Worm (Caenorhabditis elegans) whole organism, L3 larva: ENCODE results near the gene C30H6.12.

Experiments used
- ZK546.5 ChIP-seq: sonication (generic microtip); optimal IDR thresholded peaks from 2 replicates; lab custom pipeline; 2017; ENCODE audit warnings: missing biosample characterization, missing genetic modification characterization
- ama-1 ChIP-seq: fragments of 150-350 bp; optimal IDR thresholded peaks from 2 replicates; lab custom pipeline; 2018
- ceh-16 ChIP-seq: sonication (generic microtip); optimal IDR thresholded peaks from 2 replicates; lab custom pipeline; 2017; ENCODE audit warnings: missing biosample characterization, missing genetic modification characterization
- ceh-82 ChIP-seq: fragments of 150-350 bp; optimal IDR thresholded peaks from 2 replicates; lab custom pipeline; 2014; ENCODE audit warnings: missing biosample characterization, missing genetic modification characterization
- ceh-9 ChIP-seq: sonication (generic microtip); optimal IDR thresholded peaks from 2 replicates; lab custom pipeline; 2018; ENCODE audit warnings: missing biosample characterization, missing genetic modification characterization
- daf-12 ChIP-seq: fragments of 150-350 bp; optimal IDR thresholded peaks from 2 replicates; lab custom pipeline; 2014; ENCODE audit warnings: missing biosample characterization, missing genetic modification reagents, missing genetic modification characterization
- egl-5 ChIP-seq: fragments of 150-350 bp; optimal IDR thresholded peaks from 2 replicates; lab custom pipeline; 2017; ENCODE audit warnings: missing biosample characterization, missing genetic modification reagents, missing genetic modification characterization, inconsistent platforms
- elt-1 ChIP-seq: fragments of 150-350 bp; optimal IDR thresholded peaks from 2 replicates; lab custom pipeline; 2014; ENCODE audit warnings: missing biosample characterization, missing genetic modification characterization
- elt-2 ChIP-seq: sonication (generic microtip); optimal IDR thresholded peaks from 2 replicates; lab custom pipeline; 2016; ENCODE audit warnings: missing genetic modification reagents, mild to moderate bottlenecking, missing genetic modification characterization, missing compliant biosample characterization
- eor-1 ChIP-seq, 2 experiments: fragments of 150-350 bp; optimal IDR thresholded peaks; 2 replicates each; lab custom pipeline; 2014 to 2018; ENCODE audit warnings: missing biosample characterization in 2 of 2, missing genetic modification characterization in 2 of 2
- fkh-10 ChIP-seq: sonication (generic microtip); optimal IDR thresholded peaks from 2 replicates; lab custom pipeline; 2017; ENCODE audit warnings: missing biosample characterization, missing genetic modification reagents, missing genetic modification characterization
- hmg-11 ChIP-seq: sonication (generic microtip); optimal IDR thresholded peaks from 2 replicates; lab custom pipeline; 2016; ENCODE audit warnings: missing genetic modification characterization, missing compliant biosample characterization
- jun-1 ChIP-seq: fragments of 150-350 bp; optimal IDR thresholded peaks from 2 replicates; lab custom pipeline; 2014; ENCODE audit warnings: missing biosample characterization, missing genetic modification reagents, missing genetic modification characterization
- lin-15B ChIP-seq: fragments of 150-350 bp; optimal IDR thresholded peaks from 2 replicates; lab custom pipeline; 2014; ENCODE audit warnings: missing biosample characterization, missing genetic modification characterization
- lin-39 ChIP-seq: fragments of 150-350 bp; optimal IDR thresholded peaks from 2 replicates; lab custom pipeline; 2018; ENCODE audit warnings: missing biosample characterization, missing genetic modification reagents, missing genetic modification characterization
- lsy-12 ChIP-seq: sonication (generic microtip); optimal IDR thresholded peaks from 2 replicates; lab custom pipeline; 2016; ENCODE audit warnings: mild to moderate bottlenecking, missing genetic modification characterization, missing compliant biosample characterization
- mdl-1 ChIP-seq: fragments of 150-350 bp; optimal IDR thresholded peaks from 2 replicates; lab custom pipeline; 2014; ENCODE audit warnings: missing biosample characterization, missing genetic modification characterization
- nfya-1 ChIP-seq: sonication (generic microtip); optimal IDR thresholded peaks from 2 replicates; lab custom pipeline; 2017; ENCODE audit warnings: missing genetic modification characterization, mild to moderate bottlenecking, missing compliant biosample characterization, antibody characterized with exemption, moderate library complexity; ENCODE audit not compliant: insufficient read depth
- nhr-11 ChIP-seq: fragments of 150-350 bp; optimal IDR thresholded peaks from 2 replicates; lab custom pipeline; 2014; ENCODE audit warnings: missing biosample characterization, missing genetic modification characterization
- nhr-12 ChIP-seq: fragments of 150-350 bp; optimal IDR thresholded peaks from 2 replicates; lab custom pipeline; 2014; ENCODE audit warnings: missing biosample characterization, missing genetic modification characterization
- nhr-237 ChIP-seq: fragments of 150-350 bp; optimal IDR thresholded peaks from 2 replicates; lab custom pipeline; 2014; ENCODE audit warnings: missing biosample characterization, missing genetic modification characterization
- nhr-25 ChIP-seq: sonication (generic microtip); optimal IDR thresholded peaks from 2 replicates; lab custom pipeline; 2017; ENCODE audit warnings: missing biosample characterization, missing genetic modification characterization
- nhr-43 ChIP-seq: sonication (generic microtip); optimal IDR thresholded peaks from 2 replicates; lab custom pipeline; 2016; ENCODE audit warnings: mild to moderate bottlenecking, missing genetic modification characterization, missing compliant biosample characterization; ENCODE audit not compliant: poor library complexity, severe bottlenecking
- nhr-67 ChIP-seq: fragments of 150-350 bp; optimal IDR thresholded peaks from 2 replicates; lab custom pipeline; 2014; ENCODE audit warnings: missing biosample characterization, missing genetic modification characterization
- nhr-76 ChIP-seq: fragments of 150-350 bp; sonication (generic microtip); optimal IDR thresholded peaks from 5 replicates; lab custom pipeline; 2014; ENCODE audit warnings: missing biosample characterization, missing genetic modification characterization
- nhr-77 ChIP-seq: fragments of 150-350 bp; optimal IDR thresholded peaks from 2 replicates; lab custom pipeline; 2014; ENCODE audit warnings: missing biosample characterization, missing genetic modification characterization
- pha-4 ChIP-seq: fragments of 150-350 bp; optimal IDR thresholded peaks from 2 replicates; lab custom pipeline; 2014; ENCODE audit warnings: missing biosample characterization, missing genetic modification reagents, missing genetic modification characterization
- pqm-1 ChIP-seq: fragments of 150-350 bp; optimal IDR thresholded peaks from 2 replicates; lab custom pipeline; 2017; ENCODE audit warnings: missing biosample characterization, missing genetic modification characterization, inconsistent platforms
- skn-1 ChIP-seq: fragments of 150-350 bp; optimal IDR thresholded peaks from 2 replicates; lab custom pipeline; 2014; ENCODE audit warnings: missing biosample characterization, missing genetic modification characterization
- tbx-2 ChIP-seq: sonication (generic microtip); optimal IDR thresholded peaks from 2 replicates; lab custom pipeline; 2016; ENCODE audit warnings: mild to moderate bottlenecking, missing genetic modification characterization, missing compliant biosample characterization
- unc-39 ChIP-seq: sonication (generic microtip); optimal IDR thresholded peaks from 4 replicates; lab custom pipeline; 2017; ENCODE audit warnings: missing biosample characterization, missing genetic modification characterization
- unc-62 ChIP-seq: fragments of 150-350 bp; sonication (generic microtip); optimal IDR thresholded peaks from 4 replicates; lab custom pipeline; 2014; ENCODE audit warnings: missing biosample characterization, missing genetic modification reagents, missing genetic modification characterization
- zag-1 ChIP-seq: fragments of 150-350 bp; optimal IDR thresholded peaks from 2 replicates; lab custom pipeline; 2014; ENCODE audit warnings: missing biosample characterization, missing genetic modification characterization
- ztf-11 ChIP-seq: fragments of 150-350 bp; optimal IDR thresholded peaks from 2 replicates; lab custom pipeline; 2014; ENCODE audit warnings: missing biosample characterization, missing genetic modification characterization
- ztf-4 ChIP-seq: fragments of 150-350 bp; optimal IDR thresholded peaks from 2 replicates; lab custom pipeline; 2014; ENCODE audit warnings: missing biosample characterization, missing genetic modification characterization

The C30H6.12 gene

DNA sequence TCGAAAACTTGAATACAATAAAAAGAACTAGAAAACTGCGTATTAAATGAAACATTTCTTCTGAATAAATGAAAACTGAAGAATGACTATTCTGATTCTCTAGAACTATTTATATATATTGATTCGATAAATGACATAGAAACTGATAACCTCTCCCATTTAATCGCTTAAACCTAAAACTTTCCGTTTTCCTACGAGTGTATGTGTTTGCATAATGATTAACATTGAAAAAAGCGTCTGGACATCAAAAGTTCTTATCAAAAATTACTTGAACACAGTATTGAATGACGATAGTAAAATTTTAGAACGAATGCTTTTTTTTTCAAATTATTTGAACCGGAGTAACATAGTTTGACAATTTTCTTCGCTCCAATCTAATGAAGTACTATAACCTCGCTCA is 41.0 kb upstream of the C30H6.12 start, which contains the start of gene C49C3.9:
TSS of gene C49C3.9 (minus strand) at position 136 of the 400 bp plus-strand sequence.
- no peak for TF ChIP-seq fkh-10 (GFP tag; lab: Kevin White, UChicago)
- peak; percentile 92 for TF ChIP-seq elt-2 (tag; lab: Kevin White, UChicago)
- peak; percentile 85 for TF ChIP-seq pqm-1 (tag; lab: Kevin White, UChicago)

DNA sequence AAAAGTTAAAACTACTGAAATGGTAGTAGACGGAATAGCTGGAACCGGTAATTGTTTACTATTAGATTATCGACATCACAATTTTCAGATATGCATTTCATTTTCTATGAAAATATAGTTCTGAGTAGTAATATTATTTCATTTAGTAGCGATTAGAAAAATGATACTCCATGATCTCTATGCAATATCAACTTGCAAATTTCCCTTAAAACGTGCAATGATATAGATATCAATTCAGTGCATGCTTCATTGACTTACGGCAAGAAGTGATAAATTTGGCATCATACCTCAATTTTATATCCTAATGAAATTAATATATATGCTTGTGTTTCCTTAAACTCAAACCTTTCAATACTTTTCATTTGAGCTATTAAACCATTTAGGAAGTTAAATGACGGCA is 40.5 kb upstream of the C30H6.12 start, which contains the start of gene C49C3.21:
TSS of gene C49C3.21 (plus strand) at position 301 of the 400 bp plus-strand sequence.
- TF ChIP-seq pqm-1 (tag; lab: Kevin White, UChicago) (no peak), ZK546.5 (tag; lab: Kevin White, UChicago) (no peak), lin-15B (tag; lab: Kevin White, UChicago) (no peak), lin-39 (tag; lab: Kevin White, UChicago) (no peak), lsy-12 (no peak), nhr-11 (tag; lab: Kevin White, UChicago) (no peak), skn-1 (no peak), nhr-43 (tag; lab: Kevin White, UChicago) (no peak), ceh-9 (tag; lab: Kevin White, UChicago) (no peak), nhr-77 (tag; lab: Kevin White, UChicago) (no peak)

DNA sequence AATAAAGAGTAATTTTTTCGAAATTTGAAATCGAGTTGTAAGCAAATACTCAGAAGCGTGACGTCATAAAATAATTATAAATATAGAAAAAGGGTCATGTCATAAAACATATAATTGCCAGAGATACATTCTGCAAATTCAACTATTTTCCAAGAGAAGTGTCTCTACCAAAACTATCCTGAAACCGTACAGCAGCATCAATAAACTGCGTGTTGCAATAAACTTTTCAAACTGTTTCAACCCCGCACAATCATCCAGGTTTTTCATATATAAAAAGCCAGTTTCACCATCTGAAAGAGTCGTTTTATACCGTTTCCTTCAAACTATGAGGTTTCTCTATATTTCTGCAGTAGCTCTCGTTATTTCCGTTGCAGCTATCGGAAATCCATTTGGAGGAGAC is 39.7 kb upstream of the C30H6.12 start, which contains the start of gene C49C3.11:
TSS of gene C49C3.11 (plus strand) at position 301 of the 400 bp plus-strand sequence.
- TF ChIP-seq unc-62 (GFP tag; lab: Kevin White, UChicago) (no peak), lin-15B (tag; lab: Kevin White, UChicago) (no peak), ztf-11 (tag; lab: Kevin White, UChicago) (no peak), lsy-12 (no peak), mdl-1 (no peak), unc-39 (no peak), ceh-16 (tag; lab: Kevin White, UChicago) (no peak), nhr-25 (tag; lab: Kevin White, UChicago) (no peak), nfya-1 (tag; lab: Kevin White, UChicago) (no peak), nhr-67 (tag; lab: Kevin White, UChicago) (no peak), elt-1 (tag; lab: Kevin White, UChicago) (no peak)
- TF ChIP-seq, all 47 proteins: peak for 0

DNA sequence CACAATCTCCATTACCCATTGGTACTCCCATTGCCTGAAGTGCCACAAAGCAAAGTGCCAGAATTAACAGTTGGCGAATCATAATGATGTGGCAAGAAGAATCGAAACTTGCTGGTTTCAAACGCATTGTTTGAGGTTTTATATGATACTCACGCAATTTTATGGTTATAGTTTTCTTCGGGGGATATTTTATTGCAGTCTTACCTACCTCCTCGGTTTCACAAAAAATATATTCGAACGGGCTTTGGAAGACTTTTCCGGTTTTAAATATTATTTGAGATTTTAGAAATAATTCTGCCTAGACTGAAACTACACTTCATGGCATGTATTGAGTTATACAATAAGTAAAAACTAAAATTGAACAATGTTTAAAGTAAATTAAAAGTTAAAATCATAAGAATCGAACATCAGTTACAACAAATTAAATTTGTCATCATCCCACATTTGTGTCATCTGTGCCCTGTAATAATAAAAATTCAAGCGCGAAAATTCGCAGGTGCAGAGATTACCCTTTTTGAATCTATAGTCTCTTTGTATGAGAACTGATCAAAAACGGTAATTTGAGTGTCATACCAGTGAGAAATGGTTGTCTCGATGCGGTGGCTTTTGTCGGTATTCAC is 36.4 kb upstream of the C30H6.12 start, which contains the start of the genes clec-197 and clec-198:
TSS of gene clec-197 (minus strand) at position 101 of the 620 bp plus-strand sequence.
TSS of gene clec-198 (plus strand) at position 570 of the 620 bp plus-strand sequence.
- TF ChIP-seq jun-1 (tag; lab: Kevin White, UChicago) (no peak), ceh-82 (tag; lab: Kevin White, UChicago) (no peak), lsy-12 (no peak), lin-39 (tag; lab: Kevin White, UChicago) (no peak), mdl-1 (no peak), nhr-12 (no peak), pha-4 (no peak), daf-12 (no peak), egl-5 (tag; lab: Kevin White, UChicago) (no peak), nhr-11 (tag; lab: Kevin White, UChicago) (no peak), zag-1 (tag; lab: Kevin White, UChicago) (no peak), ztf-4 (no peak), eor-1 (tag; optimal IDR thresholded peaks at IDR 0.05; lab: Kevin White, UChicago) (no peak), nhr-67 (tag; lab: Kevin White, UChicago) (no peak), ceh-16 (tag; lab: Kevin White, UChicago) (no peak), unc-62 (GFP tag; lab: Kevin White, UChicago) (no peak), nhr-43 (tag; lab: Kevin White, UChicago) (no peak), pqm-1 (tag; lab: Kevin White, UChicago) (no peak), nhr-237 (tag; lab: Kevin White, UChicago) (no peak), nhr-77 (tag; lab: Kevin White, UChicago) (no peak)
- TF ChIP-seq, all 47 proteins: peak for 0

DNA sequence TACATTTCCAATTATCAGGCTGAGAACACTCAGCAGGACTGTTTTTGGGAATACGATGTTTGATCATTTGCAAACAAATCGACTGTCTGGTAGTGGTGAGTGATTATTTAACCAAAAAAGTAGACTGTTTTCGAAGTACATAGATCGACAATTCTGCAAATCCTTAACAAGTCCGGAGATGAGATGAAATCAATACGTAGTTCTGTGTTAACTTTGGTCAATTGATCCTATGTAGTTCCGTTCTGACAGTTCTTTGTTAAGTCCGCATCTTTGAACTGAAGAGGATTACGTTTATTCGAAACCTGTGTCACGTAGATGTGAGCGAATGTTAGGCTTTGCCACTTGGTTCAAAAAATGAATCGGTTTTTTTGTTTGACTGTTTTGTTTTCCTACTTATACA is 31.6 kb upstream of the C30H6.12 start, which contains the start of gene clec-199:
TSS of gene clec-199 (plus strand) at position 301 of the 400 bp plus-strand sequence.
- TF ChIP-seq elt-2 (tag; lab: Kevin White, UChicago) (no peak), lsy-12 (no peak), nfya-1 (tag; lab: Kevin White, UChicago) (no peak), hmg-11 (tag; lab: Kevin White, UChicago) (no peak), tbx-2 (tag; lab: Kevin White, UChicago) (no peak), ama-1 (no peak), nhr-77 (tag; lab: Kevin White, UChicago) (no peak), nhr-237 (tag; lab: Kevin White, UChicago) (no peak), ceh-16 (tag; lab: Kevin White, UChicago) (no peak), ceh-82 (tag; lab: Kevin White, UChicago) (no peak), nhr-76 (no peak), ZK546.5 (tag; lab: Kevin White, UChicago) (no peak)
